Worm (Caenorhabditis elegans): ENCODE results near the gene rack-1.

- TF ChIP-seq elt-3 (tag; optimal IDR thresholded peaks at IDR 0.05) (no peak), R02D3.7 (tag; optimal IDR thresholded peaks at IDR 0.05) (no peak), nhr-11 (tag; optimal IDR thresholded peaks at IDR 0.05) (no peak), nhr-10 (tag; optimal IDR thresholded peaks at IDR 0.05) (no peak), lsy-2 (tag; optimal IDR thresholded peaks at IDR 0.05) (no peak), ceh-82 (tag; optimal IDR thresholded peaks at IDR 0.05) (no peak), unc-62 (GFP tag; optimal IDR thresholded peaks at IDR 0.05) (no peak), egl-27 (tag; optimal IDR thresholded peaks at IDR 0.05) (no peak), snpc-4 (tag; optimal IDR thresholded peaks at IDR 0.05) (no peak), nhr-25 (tag; optimal IDR thresholded peaks at IDR 0.05) (no peak), skn-1 (tag; optimal IDR thresholded peaks at IDR 0.05) (no peak), mdl-1 (tag; optimal IDR thresholded peaks at IDR 0.05) (no peak)
Observed at ce11 chrIV:10215393-10215792, 38.9 kb downstream of the rack-1 start.

All from whole organism, L2 larva.